Fruit fly (Drosophila melanogaster) whole organism, prepupa: ENCODE results near the gene CG11350.

ENCODE experiments used
- CG11294 ChIP-seq: fragments of 200-800 bp; sonication (Bioruptor generic); IDR thresholded peaks from 2 replicates; pipeline ENCODE4 v1.3.6; 2022; ENCODE audit warnings: missing biosample characterization, missing genetic modification characterization
- CG11762 ChIP-seq: fragments of 200-800 bp; sonication (Bioruptor generic); optimal IDR thresholded peaks from 3 replicates; lab custom pipeline; 2016; ENCODE audit warnings: missing biosample characterization, missing genetic modification characterization; ENCODE audit not compliant: insufficient read depth
- CG16779 ChIP-seq: fragments of 200-800 bp; sonication (Bioruptor generic); optimal IDR thresholded peaks from 3 replicates; lab custom pipeline; 2017; ENCODE audit warnings: missing biosample characterization, mild to moderate bottlenecking, missing genetic modification characterization
- CG6163 ChIP-seq: fragments of 200-800 bp; sonication (Bioruptor generic); IDR thresholded peaks from 3 replicates; pipeline ENCODE4 v1.3.6; 2022; ENCODE audit warnings: missing biosample characterization, missing genetic modification characterization
- CG6792 ChIP-seq: fragments of 200-800 bp; sonication (Bioruptor generic); optimal IDR thresholded peaks from 3 replicates; lab custom pipeline; 2016; ENCODE audit warnings: missing biosample characterization, missing genetic modification characterization
- CG8119 ChIP-seq: fragments of 200-800 bp; sonication (Bioruptor generic); IDR thresholded peaks from 3 replicates; pipeline ENCODE4 v1.3.6; 2022; ENCODE audit warnings: missing biosample characterization, missing genetic modification characterization
- Hr39 ChIP-seq: fragments of 200-800 bp; sonication (Bioruptor generic); optimal IDR thresholded peaks from 2 replicates; lab custom pipeline; 2016; ENCODE audit warnings: missing biosample characterization, missing genetic modification characterization
- Smox ChIP-seq: fragments of 200-800 bp; sonication (Bioruptor generic); optimal IDR thresholded peaks from 3 replicates; lab custom pipeline; 2016; ENCODE audit warnings: missing biosample characterization, missing genetic modification characterization
- Sox15 ChIP-seq: fragments of 200-800 bp; sonication (Bioruptor generic); optimal IDR thresholded peaks from 3 replicates; lab custom pipeline; 2016; ENCODE audit warnings: missing biosample characterization, missing genetic modification characterization
- fd59A ChIP-seq: fragments of 200-800 bp; sonication (Bioruptor generic); optimal IDR thresholded peaks from 2 replicates; lab custom pipeline; 2017; ENCODE audit warnings: missing biosample characterization, mild to moderate bottlenecking, missing genetic modification characterization, missing genetic modification reagents
- pdm3 ChIP-seq: fragments of 200-800 bp; sonication (Bioruptor generic); optimal IDR thresholded peaks from 3 replicates; lab custom pipeline; 2016; ENCODE audit warnings: missing biosample characterization, missing genetic modification characterization
- salr ChIP-seq, 2 experiments: fragments of 200-800 bp; sonication (Bioruptor generic); optimal IDR thresholded peaks; 3 replicates each; lab custom pipeline; 2016 to 2018; ENCODE audit warnings: missing biosample characterization in 2 of 2, missing genetic modification characterization in 2 of 2, mild to moderate bottlenecking in 1 of 2
- svp ChIP-seq: fragments of 200-800 bp; sonication (Bioruptor generic); peaks from one replicate; lab custom pipeline; 2016; ENCODE audit warnings: missing biosample characterization, missing genetic modification characterization

- TF ChIP-seq svp (GFP tag; lab: Kevin White, UChicago) = no peak
- TF ChIP-seq CG6792 (GFP tag; lab: Kevin White, UChicago) = no peak
- no peak for TF ChIP-seq CG16779 (tag; lab: Kevin White, UChicago)
- no peak for TF ChIP-seq CG8119
- TF ChIP-seq salr (GFP tag; optimal IDR thresholded peaks at IDR 0.05; lab: Kevin White, UChicago) = no peak
- TF ChIP-seq Sox15 (GFP tag; lab: Kevin White, UChicago) = no peak
- TF ChIP-seq CG6163 = no peak; the same call in 2 of the 3 replicates
- TF ChIP-seq CG11294 (GFP tag; lab: Robert Waterston, UW) = no peak
- TF ChIP-seq Hr39 (GFP tag; lab: Kevin White, UChicago) = no peak
- no peak for TF ChIP-seq fd59A
- TF ChIP-seq Smox (GFP tag; lab: Kevin White, UChicago) = no peak
- no peak for TF ChIP-seq pdm3 (GFP tag; lab: Kevin White, UChicago)
- no peak for TF ChIP-seq CG11762 (GFP tag; lab: Kevin White, UChicago)
These were observed 8.2 kb downstream of the CG11350 start, which contains the start of gene CG13722 for dm6 chr3L:4490702-4491243.
